Fruit fly (Drosophila melanogaster) whole organism, wandering third instar larva: ENCODE results near the gene senju.

Source experiments
- Abd-B ChIP-seq: fragments of >200 bp; optimal IDR thresholded peaks from 2 replicates; lab custom pipeline; 2017; ENCODE audit warnings: missing biosample characterization, missing genetic modification characterization
- Hr83 ChIP-seq: fragments of 200-300 bp; sonication (Bioruptor generic); optimal IDR thresholded peaks from 2 replicates; lab custom pipeline; 2016; ENCODE audit warnings: missing biosample characterization, mild to moderate bottlenecking, missing genetic modification characterization, moderate library complexity; ENCODE audit not compliant: poor library complexity, severe bottlenecking
- N ChIP-seq: fragments of >200 bp; optimal IDR thresholded peaks from 2 replicates; lab custom pipeline; 2018; ENCODE audit warnings: missing biosample characterization, missing external identifiers, missing genetic modification characterization
- dmrt93B ChIP-seq: fragments of 200-800 bp; sonication (Bioruptor generic); optimal IDR thresholded peaks from 2 replicates; lab custom pipeline; 2018; ENCODE audit warnings: missing biosample characterization, mild to moderate bottlenecking, missing genetic modification characterization
- lola ChIP-seq: fragments of >200 bp; optimal IDR thresholded peaks from 2 replicates; lab custom pipeline; 2017; ENCODE audit warnings: missing biosample characterization, missing genetic modification characterization
- pan ChIP-seq: fragments of >200 bp; optimal IDR thresholded peaks from 2 replicates; lab custom pipeline; 2017
- psq ChIP-seq: fragments of 200-800 bp; sonication (Bioruptor generic); optimal IDR thresholded peaks from 3 replicates; lab custom pipeline; 2017; ENCODE audit warnings: missing biosample characterization, mild to moderate bottlenecking, missing genetic modification characterization, moderate library complexity
- tai ChIP-seq: sonication (Bioruptor generic); optimal IDR thresholded peaks from 2 replicates; lab custom pipeline; 2016; ENCODE audit warnings: missing biosample characterization, missing genetic modification characterization
- usp ChIP-seq: fragments of >200 bp; optimal IDR thresholded peaks from 2 replicates; lab custom pipeline; 2017; ENCODE audit warnings: missing biosample characterization, missing genetic modification characterization

- TF ChIP-seq N (GFP tag; lab: Kevin White, UChicago) = no peak
- TF ChIP-seq psq (GFP tag; lab: Kevin White, UChicago) = no peak
- no peak for TF ChIP-seq dmrt93B (GFP tag; lab: Kevin White, UChicago)
- no peak for TF ChIP-seq lola
- no peak for TF ChIP-seq tai (GFP tag; lab: Kevin White, UChicago)
- TF ChIP-seq usp (GFP tag; lab: Kevin White, UChicago) = no peak
- TF ChIP-seq Abd-B (GFP tag; lab: Kevin White, UChicago) = no peak
- no peak for TF ChIP-seq Hr83 (GFP tag; lab: Kevin White, UChicago)
- TF ChIP-seq pan (lab: Kevin White, UChicago) = no peak
Observed at dm6 chr2L:5037402-5037860, 15.2 kb upstream of the senju start, which contains the start of the genes CG14042 and SP555.
